Fruit fly (Drosophila melanogaster) whole organism, adult: ENCODE measurements around the gene CG2267.

Experiments used
- CG11617 ChIP-seq: fragments of 200-800 bp; sonication (Bioruptor generic); optimal IDR thresholded peaks from 2 replicates; lab custom pipeline; 2017; ENCODE audit warnings: mild to moderate bottlenecking, missing biosample characterization, missing genetic modification reagents, missing genetic modification characterization
- CG5204 ChIP-seq: fragments of 200-800 bp; sonication (Bioruptor generic); optimal IDR thresholded peaks from 2 replicates; lab custom pipeline; 2016; ENCODE audit warnings: missing biosample characterization, missing genetic modification characterization
- CG7045 ChIP-seq: fragments of 200-800 bp; sonication (Bioruptor generic); optimal IDR thresholded peaks from 2 replicates; lab custom pipeline; 2017; ENCODE audit warnings: missing biosample characterization, mild to moderate bottlenecking, missing genetic modification characterization
- Clk ChIP-seq: fragments of 200-800 bp; sonication (Bioruptor generic); optimal IDR thresholded peaks from 2 replicates; lab custom pipeline; 2017; ENCODE audit warnings: missing biosample characterization, missing genetic modification characterization
- Hr96 ChIP-seq: fragments of 200-800 bp; sonication (Bioruptor generic); optimal IDR thresholded peaks from 2 replicates; lab custom pipeline; 2016; ENCODE audit warnings: missing biosample characterization, missing genetic modification characterization
- cnc ChIP-seq, 2 experiments: fragments of >200 bp; optimal IDR thresholded peaks; 2 replicates each; lab custom pipeline; 2017
- kay ChIP-seq: fragments of 200-800 bp; sonication (Bioruptor generic); peaks from one replicate; lab custom pipeline; 2016; ENCODE audit warnings: missing biosample characterization, missing genetic modification characterization, borderline replicate concordance
- tj ChIP-seq: fragments of 200-800 bp; sonication (Bioruptor generic); optimal IDR thresholded peaks from 3 replicates; lab custom pipeline; 2017; ENCODE audit warnings: missing biosample characterization, mild to moderate bottlenecking, missing genetic modification characterization, moderate library complexity

- no peak for TF ChIP-seq Hr96 (GFP tag; lab: Kevin White, UChicago)
- no peak for TF ChIP-seq CG7045 (GFP tag; lab: Kevin White, UChicago)
- no peak for TF ChIP-seq Clk (GFP tag; lab: Kevin White, UChicago)
- TF ChIP-seq CG5204, result no peak
- TF ChIP-seq cnc (optimal IDR thresholded peaks at IDR 0.05; lab: Kevin White, UChicago), result no peak
- TF ChIP-seq kay, result no peak
- TF ChIP-seq tj (GFP tag; lab: Kevin White, UChicago), result no peak
- TF ChIP-seq CG11617 (GFP tag; lab: Kevin White, UChicago), result no peak
These were observed 12.6 kb downstream of the CG2267 start for dm6 chr3R:30616098-30616857.
